Fruit fly (Drosophila melanogaster) whole organism, prepupa: ENCODE measurements around the gene CG6325.

Source experiments
- CG3032 ChIP-seq: fragments of 200-800 bp; optimal IDR thresholded peaks from 2 replicates; lab custom pipeline; 2019; ENCODE audit warnings: missing biosample characterization, mild to moderate bottlenecking, missing genetic modification characterization, moderate library complexity
- CG31627 ChIP-seq: fragments of 200-800 bp; sonication (Bioruptor generic); optimal IDR thresholded peaks from 3 replicates; lab custom pipeline; 2016; ENCODE audit warnings: missing biosample characterization, missing genetic modification characterization
- CG6276 ChIP-seq: fragments of 200-800 bp; sonication (Bioruptor generic); optimal IDR thresholded peaks from 2 replicates; lab custom pipeline; 2017; ENCODE audit warnings: missing biosample characterization, mild to moderate bottlenecking, missing genetic modification characterization
- CG7368 ChIP-seq: fragments of 200-800 bp; sonication (Bioruptor generic); optimal IDR thresholded peaks from 3 replicates; lab custom pipeline; 2016; ENCODE audit warnings: missing biosample characterization, missing genetic modification characterization
- CG8319 ChIP-seq: fragments of 200-800 bp; sonication (Bioruptor generic); optimal IDR thresholded peaks from 3 replicates; lab custom pipeline; 2016; ENCODE audit warnings: missing biosample characterization, missing genetic modification characterization
- Eip78C ChIP-seq: fragments of 200-800 bp; sonication (Bioruptor generic); peaks from one replicate; lab custom pipeline; 2016; ENCODE audit warnings: missing biosample characterization, missing genetic modification characterization
- Hr39 ChIP-seq: fragments of 200-800 bp; sonication (Bioruptor generic); optimal IDR thresholded peaks from 2 replicates; lab custom pipeline; 2016; ENCODE audit warnings: missing biosample characterization, missing genetic modification characterization
- Lpt ChIP-seq: fragments of 200-800 bp; sonication (Bioruptor generic); optimal IDR thresholded peaks from 3 replicates; lab custom pipeline; 2016; ENCODE audit warnings: missing biosample characterization, missing genetic modification characterization
- Sox102F ChIP-seq: fragments of 200-800 bp; sonication (Bioruptor generic); optimal IDR thresholded peaks from 2 replicates; lab custom pipeline; 2016; ENCODE audit warnings: missing biosample characterization, mild to moderate bottlenecking, missing genetic modification characterization
- fd59A ChIP-seq: fragments of 200-800 bp; sonication (Bioruptor generic); optimal IDR thresholded peaks from 2 replicates; lab custom pipeline; 2017; ENCODE audit warnings: missing biosample characterization, mild to moderate bottlenecking, missing genetic modification characterization, missing genetic modification reagents
- lz ChIP-seq: fragments of 200-800 bp; sonication (Bioruptor generic); optimal IDR thresholded peaks from 3 replicates; lab custom pipeline; 2016; ENCODE audit warnings: missing biosample characterization, missing genetic modification characterization
- salr ChIP-seq, 2 experiments: fragments of 200-800 bp; sonication (Bioruptor generic); optimal IDR thresholded peaks; 3 replicates each; lab custom pipeline; 2016 to 2018; ENCODE audit warnings: missing biosample characterization in 2 of 2, missing genetic modification characterization in 2 of 2, mild to moderate bottlenecking in 1 of 2
- spab ChIP-seq: fragments of 200-800 bp; sonication (Bioruptor generic); optimal IDR thresholded peaks from 2 replicates; lab custom pipeline; 2017; ENCODE audit warnings: missing biosample characterization, mild to moderate bottlenecking, missing genetic modification characterization, missing genetic modification reagents
- vri ChIP-seq: fragments of 200-800 bp; sonication (Bioruptor generic); optimal IDR thresholded peaks from 3 replicates; lab custom pipeline; 2016; ENCODE audit warnings: missing biosample characterization, mild to moderate bottlenecking, missing genetic modification characterization

dm6 chr3R:10393654-10394367 is 13.3 kb downstream of the CG6325 start:
- TF ChIP-seq Hr39 (no peak), fd59A (GFP tag; lab: Kevin White, UChicago) (no peak), CG3032 (tag; lab: Kevin White, UChicago) (peak; percentile 24), CG8319 (GFP tag; lab: Kevin White, UChicago) (no peak), spab (GFP tag; lab: Kevin White, UChicago) (no peak), CG31627 (GFP tag; lab: Kevin White, UChicago) (peak; percentile 14), Lpt (GFP tag; lab: Kevin White, UChicago) (no peak), Eip78C (GFP tag; lab: Kevin White, UChicago) (peak; percentile 40), CG6276 (GFP tag; lab: Kevin White, UChicago) (no peak), Sox102F (no peak), vri (GFP tag; lab: Kevin White, UChicago) (peak; percentile 84), salr (GFP tag; optimal IDR thresholded peaks at IDR 0.05; lab: Kevin White, UChicago) (no peak), lz (GFP tag; lab: Kevin White, UChicago) (no peak), CG7368 (GFP tag; lab: Kevin White, UChicago) (no peak)
